Worm (Caenorhabditis elegans) whole organism, young adult: ENCODE measurements around the gene Y37A1A.4.

Experiments used
- B0261.1 ChIP-seq: sonication (generic microtip); optimal IDR thresholded peaks from 2 replicates; lab custom pipeline; 2016; ENCODE audit warnings: mild to moderate bottlenecking, missing genetic modification characterization, moderate library complexity, missing compliant biosample characterization
- F10E7.11 ChIP-seq: sonication (generic microtip); optimal IDR thresholded peaks from 2 replicates; lab custom pipeline; 2017; ENCODE audit warnings: mild to moderate bottlenecking, missing genetic modification characterization, moderate library complexity, missing compliant biosample characterization
- F33H1.4 ChIP-seq: fragments of 200-800 bp; sonication (Bioruptor generic); IDR thresholded peaks from 2 replicates; pipeline ENCODE4 v1.3.6; 2022; ENCODE audit warnings: missing genetic modification reagents, missing genetic modification characterization, missing compliant biosample characterization
- F37B4.10 ChIP-seq: fragments of 200-800 bp; sonication (Bioruptor generic); IDR thresholded peaks from 2 replicates; pipeline ENCODE4 v1.3.6; 2022; ENCODE audit warnings: missing genetic modification characterization, missing compliant biosample characterization
- F39B2.1 ChIP-seq: fragments of 200-800 bp; sonication (Bioruptor generic); IDR thresholded peaks from 2 replicates; pipeline ENCODE4 v1.3.6; 2022; ENCODE audit warnings: missing genetic modification reagents, missing genetic modification characterization, missing compliant biosample characterization
- F57A8.1 ChIP-seq: fragments of 200-800 bp; sonication (Bioruptor generic); optimal IDR thresholded peaks from 2 replicates; lab custom pipeline; 2018; ENCODE audit warnings: mild to moderate bottlenecking, missing genetic modification characterization, moderate library complexity, missing compliant biosample characterization
- K12H6.12 ChIP-seq: fragments of 200-800 bp; sonication (Bioruptor generic); optimal IDR thresholded peaks from 2 replicates; lab custom pipeline; 2018; ENCODE audit warnings: mild to moderate bottlenecking, missing genetic modification characterization, missing compliant biosample characterization
- Y53F4B.3 ChIP-seq: fragments of 200-800 bp; sonication (Bioruptor generic); IDR thresholded peaks from 2 replicates; pipeline ENCODE4 v1.3.6; 2022; ENCODE audit warnings: missing genetic modification reagents, missing genetic modification characterization, missing compliant biosample characterization
- Y53G8AR.9 ChIP-seq: fragments of 200-800 bp; sonication (Bioruptor generic); conservative IDR thresholded peaks from 2 replicates; pipeline ENCODE4 v1.3.6; 2022; ENCODE audit warnings: missing genetic modification reagents, missing genetic modification characterization, missing compliant biosample characterization
- Y67H2A.10 ChIP-seq: fragments of 200-800 bp; sonication (Bioruptor generic); conservative IDR thresholded peaks from 2 replicates; pipeline ENCODE4 v1.3.6; 2022; ENCODE audit warnings: missing genetic modification reagents, missing genetic modification characterization, missing compliant biosample characterization
- Y79H2A.3 ChIP-seq: fragments of 200-800 bp; sonication (Bioruptor generic); conservative IDR thresholded peaks from 2 replicates; pipeline ENCODE4 v1.3.6; 2022; ENCODE audit warnings: missing genetic modification reagents, missing genetic modification characterization, missing compliant biosample characterization
- attf-3 ChIP-seq: fragments of 200-800 bp; sonication (Bioruptor generic); conservative IDR thresholded peaks from 2 replicates; pipeline ENCODE4 v1.3.6; 2022; ENCODE audit warnings: missing genetic modification reagents, missing genetic modification characterization, missing compliant biosample characterization
- attf-6 ChIP-seq: fragments of 200-800 bp; sonication (Bioruptor generic); IDR thresholded peaks from 2 replicates; pipeline ENCODE4 v1.3.6; 2022; ENCODE audit warnings: missing genetic modification reagents, missing genetic modification characterization, missing compliant biosample characterization
- bed-1 ChIP-seq: fragments of 200-800 bp; sonication (Bioruptor generic); IDR thresholded peaks from 2 replicates; pipeline ENCODE4 v1.3.6; 2022; ENCODE audit warnings: missing genetic modification reagents, missing genetic modification characterization, missing compliant biosample characterization
- ccch-3 ChIP-seq: fragments of 200-800 bp; sonication (Bioruptor generic); optimal IDR thresholded peaks from 2 replicates; lab custom pipeline; 2018; ENCODE audit warnings: mild to moderate bottlenecking, missing genetic modification characterization, missing compliant biosample characterization
- ceh-79 ChIP-seq: sonication (generic microtip); optimal IDR thresholded peaks from 2 replicates; lab custom pipeline; 2017; ENCODE audit warnings: mild to moderate bottlenecking, missing genetic modification characterization, missing compliant biosample characterization
- chd-7 ChIP-seq: sonication (generic microtip); optimal IDR thresholded peaks from 2 replicates; lab custom pipeline; 2016; ENCODE audit warnings: mild to moderate bottlenecking, missing genetic modification characterization, moderate library complexity, missing compliant biosample characterization
- dpff-1 ChIP-seq: sonication (generic microtip); optimal IDR thresholded peaks from 2 replicates; lab custom pipeline; 2017; ENCODE audit warnings: mild to moderate bottlenecking, missing genetic modification characterization, missing compliant biosample characterization
- dpl-1 ChIP-seq: fragments of 150-350 bp; optimal IDR thresholded peaks from 2 replicates; lab custom pipeline; 2014; ENCODE audit warnings: missing biosample characterization, missing genetic modification reagents, missing genetic modification characterization
- hmg-1.2 ChIP-seq: fragments of 200-800 bp; sonication (Bioruptor generic); IDR thresholded peaks from 2 replicates; pipeline ENCODE4 v1.3.6; 2022; ENCODE audit warnings: missing genetic modification reagents, missing genetic modification characterization, missing compliant biosample characterization
- lag-1 ChIP-seq: fragments of 200-800 bp; sonication (Bioruptor generic); IDR thresholded peaks from 2 replicates; pipeline ENCODE4 v1.3.6; 2022; ENCODE audit warnings: missing genetic modification reagents, missing genetic modification characterization, missing compliant biosample characterization
- lin-26 ChIP-seq: fragments of 200-800 bp; sonication (Bioruptor generic); IDR thresholded peaks from 2 replicates; pipeline ENCODE4 v1.3.6; 2022; ENCODE audit warnings: missing genetic modification reagents, missing genetic modification characterization, missing compliant biosample characterization
- lin-35 ChIP-seq, 3 experiments: fragments of 150-350 bp in 2 of 3; sonication (generic microtip) in 1 of 3; optimal IDR thresholded peaks; 2 replicates each; lab custom pipeline; 2014 to 2018; ENCODE audit warnings: missing biosample characterization in 3 of 3, missing genetic modification characterization in 3 of 3, missing genetic modification reagents in 3 of 3
- lin-40 ChIP-seq: sonication (generic microtip); optimal IDR thresholded peaks from 2 replicates; lab custom pipeline; 2016; ENCODE audit warnings: missing genetic modification characterization, mild to moderate bottlenecking, missing compliant biosample characterization, missing genotype, missing genetic modification reagents
- lsl-1 ChIP-seq: fragments of 200-800 bp; sonication (Bioruptor generic); optimal IDR thresholded peaks from 2 replicates; lab custom pipeline; 2018; ENCODE audit warnings: mild to moderate bottlenecking, missing genetic modification characterization, moderate library complexity, missing compliant biosample characterization
- lsy-27 ChIP-seq: sonication (generic microtip); optimal IDR thresholded peaks from 2 replicates; lab custom pipeline; 2017; ENCODE audit warnings: missing genetic modification characterization, mild to moderate bottlenecking, missing compliant biosample characterization, antibody characterized with exemption, missing genotype, borderline replicate concordance; ENCODE audit not compliant: insufficient read depth
- madf-3 ChIP-seq: fragments of 200-800 bp; sonication (Bioruptor generic); IDR thresholded peaks from 2 replicates; pipeline ENCODE4 v1.3.6; 2022; ENCODE audit warnings: missing genetic modification reagents, missing genetic modification characterization, missing compliant biosample characterization
- nfya-2 ChIP-seq: fragments of 200-800 bp; sonication (Bioruptor generic); IDR thresholded peaks from 2 replicates; pipeline ENCODE4 v1.3.6; 2022; ENCODE audit warnings: missing genetic modification reagents, missing genetic modification characterization, missing compliant biosample characterization
- nhr-90 ChIP-seq: sonication (generic microtip); optimal IDR thresholded peaks from 2 replicates; lab custom pipeline; 2016; ENCODE audit warnings: missing genotype, mild to moderate bottlenecking, missing genetic modification characterization, missing compliant biosample characterization
- pbrm-1 ChIP-seq: fragments of 200-800 bp; sonication (Bioruptor generic); IDR thresholded peaks from 2 replicates; pipeline ENCODE4 v1.3.6; 2022; ENCODE audit warnings: missing genetic modification reagents, missing genetic modification characterization, missing compliant biosample characterization
- rpc-1 ChIP-seq, 2 experiments: fragments of 150-350 bp in 1 of 2; sonication (generic microtip) in 1 of 2; optimal IDR thresholded peaks; 2 replicates each; lab custom pipeline; 2014 to 2018; ENCODE audit warnings: missing biosample characterization in 1 of 2, missing genetic modification characterization in 1 of 2, missing genetic modification reagents in 1 of 2, missing genotype in 1 of 2
- sea-2 ChIP-seq: fragments of 200-800 bp; sonication (Bioruptor generic); IDR thresholded peaks from 2 replicates; pipeline ENCODE4 v1.3.6; 2022; ENCODE audit warnings: missing genetic modification characterization, missing compliant biosample characterization
- snpc-1.1 ChIP-seq: sonication (generic microtip); optimal IDR thresholded peaks from 2 replicates; lab custom pipeline; 2017; ENCODE audit warnings: missing genetic modification characterization, mild to moderate bottlenecking, missing compliant biosample characterization, antibody characterized with exemption, moderate library complexity, missing genotype, missing genetic modification reagents; ENCODE audit not compliant: insufficient read depth
- snpc-4 ChIP-seq, 5 experiments: fragments of 150-350 bp in 1 of 5; sonication (generic microtip) in 4 of 5; optimal IDR thresholded peaks; 2 replicates each; lab custom pipeline; 2014 to 2018; ENCODE audit warnings: missing genetic modification characterization in 5 of 5, missing biosample characterization in 3 of 5, antibody characterized with exemption in 2 of 5, mild to moderate bottlenecking in 2 of 5, missing compliant biosample characterization in 2 of 5, missing genotype in 2 of 5, moderate library complexity in 2 of 5, missing genetic modification reagents in 1 of 5
- somi-1 ChIP-seq: fragments of 200-800 bp; sonication (Bioruptor generic); optimal IDR thresholded peaks from 2 replicates; lab custom pipeline; 2018; ENCODE audit warnings: mild to moderate bottlenecking, missing genetic modification characterization, missing compliant biosample characterization
- tbp1 ChIP-seq: fragments of 200-800 bp; sonication (Bioruptor generic); optimal IDR thresholded peaks from 2 replicates; lab custom pipeline; 2018; ENCODE audit warnings: mild to moderate bottlenecking, missing genetic modification characterization, missing compliant biosample characterization
- tbx-9 ChIP-seq: sonication (generic microtip); optimal IDR thresholded peaks from 2 replicates; lab custom pipeline; 2016; ENCODE audit warnings: borderline replicate concordance, missing genetic modification characterization, inconsistent platforms, missing compliant biosample characterization
- tlf-1 ChIP-seq: fragments of 200-800 bp; sonication (Bioruptor generic); optimal IDR thresholded peaks from 2 replicates; lab custom pipeline; 2018; ENCODE audit warnings: mild to moderate bottlenecking, missing genetic modification characterization, missing compliant biosample characterization
- zfh-2 ChIP-seq: fragments of 200-800 bp; sonication (Bioruptor generic); conservative IDR thresholded peaks from 2 replicates; pipeline ENCODE4 v1.3.6; 2022; ENCODE audit warnings: missing genetic modification reagents, missing genetic modification characterization, missing compliant biosample characterization
- ztf-22 ChIP-seq: fragments of 200-800 bp; sonication (Bioruptor generic); optimal IDR thresholded peaks from 2 replicates; lab custom pipeline; 2018; ENCODE audit warnings: mild to moderate bottlenecking, missing genetic modification characterization, moderate library complexity, missing compliant biosample characterization
- ztf-6 ChIP-seq: fragments of 200-800 bp; sonication (Bioruptor generic); IDR thresholded peaks from 2 replicates; pipeline ENCODE4 v1.3.6; 2022; ENCODE audit warnings: missing genetic modification reagents, missing genetic modification characterization, missing compliant biosample characterization

Gene Y37A1A.4

DNA sequence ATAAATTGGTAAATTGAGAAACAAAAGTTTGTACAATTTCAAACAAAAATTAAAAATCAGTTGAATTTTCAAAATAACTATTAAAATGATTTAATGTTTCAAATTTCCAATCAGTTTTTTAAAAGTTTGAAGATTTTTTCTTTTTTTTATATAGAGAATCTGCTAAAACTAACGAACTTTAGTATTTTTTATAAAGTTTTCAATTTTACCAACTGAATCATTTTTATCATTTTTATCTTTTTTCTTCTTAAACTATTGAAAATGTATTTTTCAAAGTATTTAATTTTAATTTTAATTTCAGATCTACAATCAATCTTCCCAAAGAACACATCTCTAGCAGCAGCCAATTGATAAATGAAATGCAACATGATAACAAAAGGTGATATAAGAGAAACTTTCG is at the start of gene Y37A1A.4:
Gene Y37A1A.4 (plus strand): TSS at position 301 of the 400 bp plus-strand sequence.
- no peak for TF ChIP-seq lag-1 (GFP tag; lab: Robert Waterston, UW)
- no peak for TF ChIP-seq B0261.1
- TF ChIP-seq dpff-1 (tag; lab: Kevin White, UChicago): no peak
- TF ChIP-seq F57A8.1 (GFP tag; lab: Kevin White, UChicago): no peak
- no peak for TF ChIP-seq K12H6.12
- TF ChIP-seq tlf-1 (GFP tag; lab: Kevin White, UChicago): no peak
- TF ChIP-seq lin-35 (GFP tag; optimal IDR thresholded peaks at IDR 0.05; lab: Kevin White, UChicago): no peak
- TF ChIP-seq F10E7.11 (tag; lab: Kevin White, UChicago): no peak
- TF ChIP-seq ceh-79 (tag; lab: Kevin White, UChicago): no peak
- no peak for TF ChIP-seq Y67H2A.10 (GFP tag; lab: Robert Waterston, UW)
- no peak for TF ChIP-seq chd-7
- TF ChIP-seq ccch-3 (GFP tag; lab: Kevin White, UChicago): no peak
- no peak for TF ChIP-seq Y79H2A.3
- TF ChIP-seq Y53F4B.3 (GFP tag; lab: Robert Waterston, UW): no peak

- TF ChIP-seq F33H1.4 (GFP tag; lab: Robert Waterston, UW): peak; percentile 62
- TF ChIP-seq madf-3 (GFP tag; lab: Robert Waterston, UW): 0 out of 2 replicates have a peak, but pooled peaks have one; percentile 6
- 0 out of 2 replicates have a peak, but pooled peaks have one; percentile 1 for TF ChIP-seq F37B4.10 (GFP tag; lab: Robert Waterston, UW)
- TF ChIP-seq zfh-2: peak; percentile 32; the same call in 1 of the 2 replicates
- peak; percentile 17 for TF ChIP-seq lsl-1
Observed at ce11 chrIV:13884435-13884834, 49.8 kb upstream of the Y37A1A.4 start.

DNA sequence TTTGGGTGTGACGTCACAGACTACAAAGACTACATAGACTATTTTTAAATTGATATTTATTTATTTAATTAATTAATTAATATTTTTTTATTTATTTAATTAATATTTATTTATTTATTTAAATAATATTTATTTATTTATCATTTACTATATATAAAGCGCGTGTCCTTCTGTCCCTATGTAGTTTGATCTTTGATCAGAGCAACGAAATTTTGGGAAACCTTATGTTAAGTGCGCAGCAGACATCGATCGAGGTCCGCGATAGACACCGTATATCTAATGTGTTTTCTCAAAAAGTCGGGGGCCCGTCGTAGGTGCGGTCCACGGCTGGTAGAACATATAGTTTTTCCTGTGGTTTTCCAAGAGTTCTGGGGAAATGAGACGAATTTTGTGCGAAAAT is 49.3 kb upstream of the Y37A1A.4 start:
- TF ChIP-seq hmg-1.2 (GFP tag; lab: Robert Waterston, UW) (peak; percentile 68), attf-6 (GFP tag; lab: Robert Waterston, UW) (peak; percentile 94), tbp1 (peak; percentile 1), snpc-1.1 (peak; percentile 30), snpc-4 (GFP tag; optimal IDR thresholded peaks at IDR 0.05; lab: Kevin White, UChicago) (peak; percentile 29), snpc-4 (tag; optimal IDR thresholded peaks at IDR 0.05; lab: Kevin White, UChicago) (peak in 2 of 4 experiments; percentile 38 to 89), lsl-1 (peak; percentile 6), pbrm-1 (GFP tag; lab: Robert Waterston, UW) (peak; percentile 73)

DNA sequence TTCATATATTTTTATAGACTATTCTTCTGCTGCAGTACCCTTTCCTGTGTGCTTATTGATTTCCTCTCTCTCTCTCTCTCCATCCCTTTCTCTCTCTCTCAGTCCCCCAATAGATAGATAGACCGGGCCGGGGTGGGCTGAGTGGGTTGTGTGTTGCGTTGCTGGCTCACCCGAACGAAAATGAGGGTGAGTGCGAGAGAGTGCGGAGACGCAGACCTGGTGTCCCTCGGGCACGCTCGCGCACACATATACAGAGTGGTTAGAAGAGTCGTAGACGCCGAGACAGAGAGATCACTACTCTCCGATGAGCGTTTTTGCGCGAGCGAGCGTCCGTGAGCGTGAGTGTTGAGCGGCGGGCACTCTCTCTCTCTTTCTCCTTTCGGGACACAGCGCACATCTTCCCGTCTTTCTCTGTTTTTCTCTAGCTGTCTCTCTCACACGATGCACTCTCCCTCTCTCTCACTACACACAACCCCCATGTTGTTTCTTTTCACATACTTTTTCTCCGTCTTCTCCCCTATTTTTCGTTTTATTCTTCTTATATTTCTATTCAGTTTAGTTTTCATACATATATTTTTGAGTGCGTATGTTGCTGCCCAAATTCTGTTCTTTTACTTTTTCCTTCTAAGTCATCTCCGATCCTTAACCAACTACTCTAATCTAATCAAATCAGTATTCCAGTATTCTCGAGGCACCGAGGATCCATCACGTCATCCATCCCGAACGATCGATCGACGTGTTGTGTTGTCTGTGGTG is 46.6 kb upstream of the Y37A1A.4 start, which contains the start of gene lin-66:
Gene lin-66 (plus strand): TSS at position 672 of the 756 bp plus-strand sequence.
- TF ChIP-seq tbx-9 (tag; lab: Kevin White, UChicago): no peak
- TF ChIP-seq attf-3 (GFP tag; lab: Robert Waterston, UW): no peak
- TF ChIP-seq rpc-1 (optimal IDR thresholded peaks at IDR 0.05; lab: Kevin White, UChicago): no peak
- TF ChIP-seq rpc-1 (tag; optimal IDR thresholded peaks at IDR 0.05; lab: Kevin White, UChicago): no peak
- TF ChIP-seq dpl-1 (GFP tag; lab: Kevin White, UChicago): no peak
- TF ChIP-seq ztf-6 (GFP tag; lab: Robert Waterston, UW): 0 out of 2 replicates have a peak, but pooled peaks have one; percentile 31
- no peak for TF ChIP-seq bed-1
- TF ChIP-seq lin-40 (tag; lab: Kevin White, UChicago): peak; percentile 91
- peak; percentile 33 for TF ChIP-seq ztf-22
- no peak for TF ChIP-seq lsy-27 (tag; lab: Kevin White, UChicago)
- peak; percentile 68 for TF ChIP-seq somi-1 (GFP tag; lab: Kevin White, UChicago)
- TF ChIP-seq F10E7.11 (tag; lab: Kevin White, UChicago): no peak
- peak; percentile 69 for TF ChIP-seq nhr-90 (tag; lab: Kevin White, UChicago)
- no peak for TF ChIP-seq nfya-2 (GFP tag; lab: Robert Waterston, UW)
- no peak for TF ChIP-seq dpff-1 (tag; lab: Kevin White, UChicago)
- peak; percentile 75; the same call in 1 of the 2 replicates for TF ChIP-seq lin-26 (GFP tag; lab: Robert Waterston, UW)
- no peak for TF ChIP-seq F39B2.1 (GFP tag; lab: Robert Waterston, UW)
- TF ChIP-seq Y53G8AR.9 (GFP tag; lab: Robert Waterston, UW): peak; percentile 69; the same call in 1 of the 2 replicates
- TF ChIP-seq sea-2: 0 out of 2 replicates have a peak, but pooled peaks have one; percentile 23
